Worm (Caenorhabditis elegans): ENCODE results near the gene F20C5.6.

F20C5.6 gene

ce11 chrIV:8784855-8785327, 11.9 kb upstream of the F20C5.6 start, which contains the start of gene C33D9.13:
TSS of gene C33D9.13 (minus strand) at chrIV:8785277.
- TF ChIP-seq pha-4 (tag; optimal IDR thresholded peaks at IDR 0.05) (peak; percentile 21), jun-1 (tag; optimal IDR thresholded peaks at IDR 0.05) (no peak), ceh-28 (tag; optimal IDR thresholded peaks at IDR 0.05) (peak; percentile 1), sea-2 (GFP tag; optimal IDR thresholded peaks at IDR 0.05) (no peak), ZK546.5 (tag; optimal IDR thresholded peaks at IDR 0.05) (no peak), ztf-11 (tag; optimal IDR thresholded peaks at IDR 0.05) (no peak)

- peak; percentile 95 for TF ChIP-seq nhr-25 (tag; optimal IDR thresholded peaks at IDR 0.05)
- TF ChIP-seq nhr-43 (tag; optimal IDR thresholded peaks at IDR 0.05; ENCODE audit: poor library complexity, severe bottlenecking), result peak; percentile 53
- peak; percentile 59 for TF ChIP-seq nfya-1 (tag; optimal IDR thresholded peaks at IDR 0.05; ENCODE audit: insufficient read depth)
- peak; percentile 91 for TF ChIP-seq nhr-23 (tag; optimal IDR thresholded peaks at IDR 0.05)
- peak; percentile 55 for TF ChIP-seq egl-5 (tag; optimal IDR thresholded peaks at IDR 0.05)
- peak; percentile 59 for TF ChIP-seq jun-1 (tag; optimal IDR thresholded peaks at IDR 0.05)
- TF ChIP-seq skn-1 (tag; optimal IDR thresholded peaks at IDR 0.05), result no peak
- peak; percentile 52 for TF ChIP-seq pha-4 (tag; optimal IDR thresholded peaks at IDR 0.05)
- peak; percentile 69 for TF ChIP-seq ceh-28 (tag; optimal IDR thresholded peaks at IDR 0.05)
- peak; percentile 23 for TF ChIP-seq snpc-4 (tag; optimal IDR thresholded peaks at IDR 0.05)
- peak; percentile 93 for TF ChIP-seq lin-39 (tag; optimal IDR thresholded peaks at IDR 0.05)
- TF ChIP-seq lin-15B (tag; optimal IDR thresholded peaks at IDR 0.05), result peak; percentile 14
- TF ChIP-seq ceh-82 (tag; optimal IDR thresholded peaks at IDR 0.05), result no peak
- peak; percentile 43 for TF ChIP-seq lsy-12 (tag; optimal IDR thresholded peaks at IDR 0.05)
- peak; percentile 83 for TF ChIP-seq hmg-11 (tag; optimal IDR thresholded peaks at IDR 0.05)
- peak; percentile 47 for TF ChIP-seq egl-27 (tag; optimal IDR thresholded peaks at IDR 0.05)
- TF ChIP-seq R02D3.7 (tag; optimal IDR thresholded peaks at IDR 0.05), result peak; percentile 38
- peak; percentile 16 for TF ChIP-seq sea-2 (GFP tag; optimal IDR thresholded peaks at IDR 0.05)
- TF ChIP-seq elt-2 (tag; optimal IDR thresholded peaks at IDR 0.05), result peak; percentile 44
- TF ChIP-seq mml-1 (tag; optimal IDR thresholded peaks at IDR 0.05), result no peak
- TF ChIP-seq nhr-237 (tag; optimal IDR thresholded peaks at IDR 0.05), result no peak
- peak; percentile 41 for TF ChIP-seq elt-1 (tag; optimal IDR thresholded peaks at IDR 0.05)
- TF ChIP-seq nhr-11 (tag; optimal IDR thresholded peaks at IDR 0.05), result no peak
These were observed 9.2 kb upstream of the F20C5.6 start for ce11 chrIV:8782172-8782571.

- TF ChIP-seq ama-1 (optimal IDR thresholded peaks at IDR 0.05) (no peak), nfya-1 (tag; optimal IDR thresholded peaks at IDR 0.05; ENCODE audit: insufficient read depth) (no peak), nhr-12 (tag; optimal IDR thresholded peaks at IDR 0.05) (no peak), nhr-11 (tag; optimal IDR thresholded peaks at IDR 0.05) (no peak), zag-1 (tag; optimal IDR thresholded peaks at IDR 0.05) (no peak), nhr-76 (tag; optimal IDR thresholded peaks at IDR 0.05) (no peak), mml-1 (tag; optimal IDR thresholded peaks at IDR 0.05) (no peak), sea-2 (GFP tag; optimal IDR thresholded peaks at IDR 0.05) (no peak), lsy-12 (tag; optimal IDR thresholded peaks at IDR 0.05) (no peak), ceh-9 (tag; optimal IDR thresholded peaks at IDR 0.05) (no peak), aly-2 (tag; optimal IDR thresholded peaks at IDR 0.05) (no peak), nhr-77 (tag; optimal IDR thresholded peaks at IDR 0.05) (no peak), nhr-23 (tag; optimal IDR thresholded peaks at IDR 0.05) (no peak)
These were observed 5.0 kb upstream of the F20C5.6 start, which contains the start of gene C33D9.6 for ce11 chrIV:8778045-8778444. TSS of gene C33D9.6 (minus strand) at chrIV:8778145.

- TF ChIP-seq nhr-43 (tag; optimal IDR thresholded peaks at IDR 0.05; ENCODE audit: poor library complexity, severe bottlenecking) (no peak), ceh-9 (tag; optimal IDR thresholded peaks at IDR 0.05) (no peak), fos-1 (tag; optimal IDR thresholded peaks at IDR 0.05) (no peak), lsy-12 (tag; optimal IDR thresholded peaks at IDR 0.05) (no peak), ztf-11 (tag; optimal IDR thresholded peaks at IDR 0.05) (no peak), nhr-76 (tag; optimal IDR thresholded peaks at IDR 0.05) (no peak), egl-5 (tag; optimal IDR thresholded peaks at IDR 0.05) (no peak), nhr-237 (tag; optimal IDR thresholded peaks at IDR 0.05) (no peak)
These were observed 3.5 kb downstream of the F20C5.6 start, which contains the start of gene F20C5.5 for ce11 chrIV:8769539-8769938. TSS of gene F20C5.5 (minus strand) at chrIV:8769639.

- TF ChIP-seq pha-4 (tag; optimal IDR thresholded peaks at IDR 0.05) (peak; percentile 84), aly-2 (tag; optimal IDR thresholded peaks at IDR 0.05) (no peak), egl-27 (tag; optimal IDR thresholded peaks at IDR 0.05) (no peak)
These were observed 8.4 kb downstream of the F20C5.6 start, which contains the start of gene cdc-50.B for ce11 chrIV:8764567-8764966. TSS of gene cdc-50.B (plus strand) at chrIV:8764867.

Measured in whole organism, L3 larva.